Fruit fly (Drosophila melanogaster) whole organism, adult: ENCODE data around the gene CG6225.

ENCODE experiments used
- CG11617 ChIP-seq: fragments of 200-800 bp; sonication (Bioruptor generic); optimal IDR thresholded peaks from 2 replicates; lab custom pipeline; 2017; ENCODE audit warnings: mild to moderate bottlenecking, missing biosample characterization, missing genetic modification reagents, missing genetic modification characterization
- CG12768 ChIP-seq: fragments of 200-800 bp; sonication (Bioruptor generic); optimal IDR thresholded peaks from 2 replicates; lab custom pipeline; 2017; ENCODE audit warnings: missing biosample characterization, missing genetic modification characterization, mild to moderate bottlenecking, moderate library complexity, missing genetic modification reagents
- CG14711 ChIP-seq: fragments of 200-800 bp; sonication (Bioruptor generic); optimal IDR thresholded peaks from 2 replicates; lab custom pipeline; 2018; ENCODE audit warnings: missing biosample characterization, mild to moderate bottlenecking, missing genetic modification characterization, moderate library complexity
- CG1620 ChIP-seq: fragments of 200-800 bp; sonication (Bioruptor generic); optimal IDR thresholded peaks from 2 replicates; lab custom pipeline; 2016; ENCODE audit warnings: missing biosample characterization, missing genetic modification characterization
- CG33017 ChIP-seq: fragments of 200-800 bp; sonication (Bioruptor generic); optimal IDR thresholded peaks from 2 replicates; lab custom pipeline; 2018; ENCODE audit warnings: missing biosample characterization, mild to moderate bottlenecking, missing genetic modification characterization, moderate library complexity
- CG5204 ChIP-seq: fragments of 200-800 bp; sonication (Bioruptor generic); optimal IDR thresholded peaks from 2 replicates; lab custom pipeline; 2016; ENCODE audit warnings: missing biosample characterization, missing genetic modification characterization
- CG7045 ChIP-seq: fragments of 200-800 bp; sonication (Bioruptor generic); optimal IDR thresholded peaks from 2 replicates; lab custom pipeline; 2017; ENCODE audit warnings: missing biosample characterization, mild to moderate bottlenecking, missing genetic modification characterization
- CG7101 ChIP-seq: fragments of 200-800 bp; sonication (Bioruptor generic); optimal IDR thresholded peaks from 2 replicates; lab custom pipeline; 2018; ENCODE audit warnings: missing biosample characterization, mild to moderate bottlenecking, missing genetic modification characterization, moderate library complexity
- Clk ChIP-seq: fragments of 200-800 bp; sonication (Bioruptor generic); optimal IDR thresholded peaks from 2 replicates; lab custom pipeline; 2017; ENCODE audit warnings: missing biosample characterization, missing genetic modification characterization
- Crg-1 ChIP-seq: fragments of 200-800 bp; sonication (Bioruptor generic); optimal IDR thresholded peaks from 2 replicates; lab custom pipeline; 2016; ENCODE audit warnings: missing biosample characterization, missing genetic modification characterization
- Hr96 ChIP-seq: fragments of 200-800 bp; sonication (Bioruptor generic); optimal IDR thresholded peaks from 2 replicates; lab custom pipeline; 2016; ENCODE audit warnings: missing biosample characterization, missing genetic modification characterization
- Mnt ChIP-seq: fragments of 200-800 bp; sonication (Bioruptor generic); optimal IDR thresholded peaks from 2 replicates; lab custom pipeline; 2016; ENCODE audit warnings: missing biosample characterization, mild to moderate bottlenecking, missing genetic modification characterization
- bab1 ChIP-seq: fragments of 200-800 bp; sonication (Bioruptor generic); optimal IDR thresholded peaks from 3 replicates; lab custom pipeline; 2019; ENCODE audit warnings: missing biosample characterization, mild to moderate bottlenecking, missing genetic modification characterization, moderate library complexity
- cic ChIP-seq: fragments of 200-800 bp; sonication (Bioruptor generic); optimal IDR thresholded peaks from 2 replicates; lab custom pipeline; 2017; ENCODE audit warnings: missing biosample characterization, mild to moderate bottlenecking, missing genetic modification characterization, moderate library complexity
- cnc ChIP-seq, 2 experiments: fragments of >200 bp; optimal IDR thresholded peaks; 2 replicates each; lab custom pipeline; 2017
- kay ChIP-seq: fragments of 200-800 bp; sonication (Bioruptor generic); peaks from one replicate; lab custom pipeline; 2016; ENCODE audit warnings: missing biosample characterization, missing genetic modification characterization, borderline replicate concordance
- ovo ChIP-seq: fragments of 200-800 bp; sonication (Bioruptor generic); optimal IDR thresholded peaks from 2 replicates; lab custom pipeline; 2016; ENCODE audit warnings: missing biosample characterization, missing genetic modification characterization
- pad ChIP-seq: fragments of 200-800 bp; sonication (Bioruptor generic); optimal IDR thresholded peaks from 3 replicates; lab custom pipeline; 2017; ENCODE audit warnings: missing biosample characterization, missing genetic modification characterization, mild to moderate bottlenecking, moderate library complexity, missing genetic modification reagents
- tj ChIP-seq: fragments of 200-800 bp; sonication (Bioruptor generic); optimal IDR thresholded peaks from 3 replicates; lab custom pipeline; 2017; ENCODE audit warnings: missing biosample characterization, mild to moderate bottlenecking, missing genetic modification characterization, moderate library complexity
- toe ChIP-seq: fragments of 200-800 bp; sonication (Bioruptor generic); optimal IDR thresholded peaks from 2 replicates; lab custom pipeline; 2016; ENCODE audit warnings: missing biosample characterization, missing genetic modification characterization

CG6225 gene

dm6 chr3R:12701257-12701656 is 46.9 kb downstream of the CG6225 start:
- no peak for TF ChIP-seq pad (GFP tag; lab: Kevin White, UChicago)
- TF ChIP-seq bab1 (GFP tag; lab: Kevin White, UChicago), result no peak
- no peak for TF ChIP-seq toe
- no peak for TF ChIP-seq Hr96 (GFP tag; lab: Kevin White, UChicago)
- no peak for TF ChIP-seq CG11617 (GFP tag; lab: Kevin White, UChicago)
- no peak for TF ChIP-seq CG33017 (tag; lab: Kevin White, UChicago)
- TF ChIP-seq cnc (optimal IDR thresholded peaks at IDR 0.05; lab: Kevin White, UChicago), result no peak
- no peak for TF ChIP-seq CG14711
- no peak for TF ChIP-seq CG1620 (GFP tag; lab: Kevin White, UChicago)
- no peak for TF ChIP-seq CG7045 (GFP tag; lab: Kevin White, UChicago)
- no peak for TF ChIP-seq CG12768 (GFP tag; lab: Kevin White, UChicago)
- no peak for TF ChIP-seq Mnt (GFP tag; lab: Kevin White, UChicago)
- no peak for TF ChIP-seq kay (GFP tag; lab: Kevin White, UChicago)
- TF ChIP-seq Clk, result no peak

- no peak for TF ChIP-seq CG33017 (tag; lab: Kevin White, UChicago)
- TF ChIP-seq CG7101 (tag; lab: Kevin White, UChicago), result no peak
- TF ChIP-seq CG7045 (GFP tag; lab: Kevin White, UChicago), result no peak
- no peak for TF ChIP-seq cnc (optimal IDR thresholded peaks at IDR 0.05; lab: Kevin White, UChicago)
- no peak for TF ChIP-seq Mnt (GFP tag; lab: Kevin White, UChicago)
- no peak for TF ChIP-seq bab1 (GFP tag; lab: Kevin White, UChicago)
- TF ChIP-seq CG11617 (GFP tag; lab: Kevin White, UChicago), result no peak
- TF ChIP-seq cic (GFP tag; lab: Kevin White, UChicago), result no peak
These were observed 47.7 kb downstream of the CG6225 start for dm6 chr3R:12701994-12702494.

- TF ChIP-seq CG7101 (tag; lab: Kevin White, UChicago) (no peak), cnc (optimal IDR thresholded peaks at IDR 0.05; lab: Kevin White, UChicago) (no peak), pad (GFP tag; lab: Kevin White, UChicago) (no peak), cic (GFP tag; lab: Kevin White, UChicago) (no peak), ovo (GFP tag; lab: Kevin White, UChicago) (no peak), CG5204 (no peak), bab1 (GFP tag; lab: Kevin White, UChicago) (no peak), tj (no peak), Crg-1 (GFP tag; lab: Kevin White, UChicago) (no peak), CG1620 (GFP tag; lab: Kevin White, UChicago) (no peak), kay (GFP tag; lab: Kevin White, UChicago) (no peak), Clk (no peak), CG12768 (GFP tag; lab: Kevin White, UChicago) (no peak), CG14711 (no peak), CG11617 (GFP tag; lab: Kevin White, UChicago) (no peak)
These were observed 50.5 kb downstream of the CG6225 start, which contains the start of gene CG12279 for dm6 chr3R:12704861-12705260. Gene CG12279 (plus strand): TSS chr3R:12705094.
